Fruit fly (Drosophila melanogaster): Measurements from ENCODE around the gene ZC3H3.

The ZC3H3 gene

dm6 chr3L:8524816-8525625, 15.5 kb upstream of the ZC3H3 start, which contains the start of the genes GstO1 and foi (continued):
- TF ChIP-seq Aef1 (GFP tag; IDR thresholded peaks at IDR 0.05): no peak
- peak; percentile 15 for TF ChIP-seq Hr3 (GFP tag; optimal IDR thresholded peaks at IDR 0.05)
- no peak for TF ChIP-seq stc (GFP tag; IDR thresholded peaks at IDR 0.05)
- TF ChIP-seq CG9727 (GFP tag; optimal IDR thresholded peaks at IDR 0.05): peak; percentile 11
- TF ChIP-seq CG4730 (GFP tag; IDR thresholded peaks at IDR 0.05): no peak
- no peak for TF ChIP-seq gce (GFP tag; IDR thresholded peaks at IDR 0.05)
- TF ChIP-seq Myb (GFP tag; optimal IDR thresholded peaks at IDR 0.05): peak; percentile 1
- peak; percentile 74 for TF ChIP-seq Rfx (GFP tag; IDR thresholded peaks at IDR 0.05)
- peak; percentile 37 for TF ChIP-seq lab (GFP tag; optimal IDR thresholded peaks at IDR 0.05)
- peak; percentile 20 for TF ChIP-seq Sin3A (optimal IDR thresholded peaks at IDR 0.05)
- TF ChIP-seq B-H2 (GFP tag; optimal IDR thresholded peaks at IDR 0.05): peak; percentile 74
- no peak for TF ChIP-seq yki (optimal IDR thresholded peaks at IDR 0.05)
- peak; percentile 26; the same call in 1 of the 2 replicates for TF ChIP-seq Adf1 (GFP tag; IDR thresholded peaks at IDR 0.05)
- no peak for TF ChIP-seq CG12236 (GFP tag; optimal IDR thresholded peaks at IDR 0.05)
- TF ChIP-seq Opbp (GFP tag; IDR thresholded peaks at IDR 0.05; ENCODE audit: partially characterized antibody): peak; percentile 99
- peak; percentile 47; the same call in 1 of the 4 replicates for TF ChIP-seq Gug (GFP tag; IDR thresholded peaks at IDR 0.05)
- TF ChIP-seq CG1529 (GFP tag; optimal IDR thresholded peaks at IDR 0.05): no peak
- TF ChIP-seq tup (GFP tag; optimal IDR thresholded peaks at IDR 0.05): no peak
- peak; percentile 32; the same call in 1 of the 2 replicates for TF ChIP-seq ssp (GFP tag; IDR thresholded peaks at IDR 0.05)

dm6 chr3L:8523257-8523656, 13.7 kb upstream of the ZC3H3 start, which contains the start of gene GstO2:
GstO2 (minus strand) TSS chr3L:8523501.
- TF ChIP-seq unc-4 (GFP tag; IDR thresholded peaks at IDR 0.05; ENCODE audit: partially characterized antibody) (peak; percentile 51), CG31224 (GFP tag; IDR thresholded peaks at IDR 0.05) (no peak), ato (GFP tag; IDR thresholded peaks at IDR 0.05; ENCODE audit: partially characterized antibody) (no peak), ERR (GFP tag; optimal IDR thresholded peaks at IDR 0.05) (peak; percentile 92), Dip3 (GFP tag; optimal IDR thresholded peaks at IDR 0.05) (no peak), kah (GFP tag; optimal IDR thresholded peaks at IDR 0.05) (no peak), ttk (GFP tag; IDR thresholded peaks at IDR 0.05) (no peak), D19B (GFP tag; optimal IDR thresholded peaks at IDR 0.05) (no peak), lilli (GFP tag; optimal IDR thresholded peaks at IDR 0.05) (no peak), NFAT (GFP tag; IDR thresholded peaks at IDR 0.05) (peak; percentile 44; the same call in 1 of the 2 replicates), CG1603 (tag; optimal IDR thresholded peaks at IDR 0.05) (peak; percentile 25), CG12299 (tag; optimal IDR thresholded peaks at IDR 0.05) (no peak), CG10979 (tag; optimal IDR thresholded peaks at IDR 0.05) (no peak), btn (GFP tag; optimal IDR thresholded peaks at IDR 0.05) (no peak), CG18262 (tag; optimal IDR thresholded peaks at IDR 0.05) (no peak), exex (tag; optimal IDR thresholded peaks at IDR 0.05) (peak; percentile 33), stwl (tag; optimal IDR thresholded peaks at IDR 0.05) (peak; percentile 31), chif (GFP tag; optimal IDR thresholded peaks at IDR 0.05) (no peak), CG8924 (tag; optimal IDR thresholded peaks at IDR 0.05) (peak; percentile 2), ftz-f1 (GFP tag; optimal IDR thresholded peaks at IDR 0.05) (peak; percentile 51), Scr (GFP tag; IDR thresholded peaks at IDR 0.05; ENCODE audit: partially characterized antibody) (peak; percentile 47; the same call in 1 of the 2 replicates), CG13287 (GFP tag; IDR thresholded peaks at IDR 0.05; ENCODE audit: partially characterized antibody) (peak; percentile 68), wek (GFP tag; optimal IDR thresholded peaks at IDR 0.05) (peak; percentile 98), CG14014 (GFP tag; IDR thresholded peaks at IDR 0.05) (no peak), E2f2 (GFP tag; IDR thresholded peaks at IDR 0.05) (peak; percentile 93), dan (GFP tag; IDR thresholded peaks at IDR 0.05) (no peak), HLH4C (GFP tag; IDR thresholded peaks at IDR 0.05; ENCODE audit: partially characterized antibody) (peak; percentile 55; the same call in 1 of the 3 replicates), tx (GFP tag; optimal IDR thresholded peaks at IDR 0.05) (no peak), CG8089 (GFP tag; optimal IDR thresholded peaks at IDR 0.05) (no peak), CG7839 (tag; optimal IDR thresholded peaks at IDR 0.05) (no peak), CG4617 (GFP tag; optimal IDR thresholded peaks at IDR 0.05; ENCODE audit: borderline replicate concordance) (peak; percentile 13), Rfx (GFP tag; IDR thresholded peaks at IDR 0.05) (no peak)
